Worm (Caenorhabditis elegans): ENCODE data around the gene Y57G11C.20.

ce11 chrIV:14862147-14862546 lies 19.0 kb downstream of the Y57G11C.20 start, which contains the start of gene Y57G11C.38:
- TF ChIP-seq nhr-12 (tag; optimal IDR thresholded peaks at IDR 0.05) (no peak), nhr-77 (tag; optimal IDR thresholded peaks at IDR 0.05) (no peak), lin-13 (GFP tag; optimal IDR thresholded peaks at IDR 0.05) (no peak), efl-1 (optimal IDR thresholded peaks at IDR 0.05) (no peak), efl-1 (GFP tag; optimal IDR thresholded peaks at IDR 0.05 in 1 of 2) (no peak), skn-1 (tag; optimal IDR thresholded peaks at IDR 0.05) (no peak), dsc-1 (tag; optimal IDR thresholded peaks at IDR 0.05) (no peak), nhr-11 (tag; optimal IDR thresholded peaks at IDR 0.05) (no peak), nhr-76 (tag; optimal IDR thresholded peaks at IDR 0.05) (no peak), ama-1 (optimal IDR thresholded peaks at IDR 0.05) (no peak), aly-2 (tag; optimal IDR thresholded peaks at IDR 0.05) (no peak), tbx-2 (tag; optimal IDR thresholded peaks at IDR 0.05) (no peak), egl-27 (tag; optimal IDR thresholded peaks at IDR 0.05) (no peak), nhr-237 (tag; optimal IDR thresholded peaks at IDR 0.05) (no peak)

Data from whole organism, L1 larva.